Fruit fly (Drosophila melanogaster): ENCODE measurements around the gene CG31279.

The CG31279 gene

DNA sequence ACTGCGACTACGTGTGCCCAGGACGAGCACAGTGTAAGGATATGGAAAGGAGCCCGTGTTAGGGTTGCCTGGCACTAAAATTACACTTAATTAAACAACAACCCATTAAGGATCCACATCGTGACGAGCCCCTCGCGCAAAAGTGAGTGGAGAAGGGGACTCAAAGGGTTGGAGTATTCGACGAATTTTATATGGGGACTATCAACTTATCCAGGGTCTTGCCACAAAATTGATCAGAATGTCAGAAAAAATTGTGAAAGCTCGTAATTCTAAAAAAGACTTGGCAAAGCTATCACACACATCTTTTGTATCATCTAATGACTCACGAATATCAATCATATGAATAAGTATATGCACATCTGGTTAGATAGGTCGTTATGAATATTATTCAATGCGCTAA is at the start of gene CG31279:
TSS of gene CG31279 (plus strand) at position 301 of the 400 bp plus-strand sequence.
- no peak for TF ChIP-seq ERR (GFP tag; optimal IDR thresholded peaks at IDR 0.05)
- TF ChIP-seq CG6689 (GFP tag; IDR thresholded peaks at IDR 0.05): no peak
- no peak for TF ChIP-seq sima (GFP tag; optimal IDR thresholded peaks at IDR 0.05)
- no peak for TF ChIP-seq CG15601 (tag; optimal IDR thresholded peaks at IDR 0.05)
- TF ChIP-seq dpn (GFP tag; optimal IDR thresholded peaks at IDR 0.05): no peak
- TF ChIP-seq CG2199 (GFP tag; IDR thresholded peaks at IDR 0.05): no peak
- TF ChIP-seq Camta (GFP tag; optimal IDR thresholded peaks at IDR 0.05): no peak
- no peak for TF ChIP-seq CG17829 (tag; optimal IDR thresholded peaks at IDR 0.05)
- no peak for TF ChIP-seq slou (GFP tag; optimal IDR thresholded peaks at IDR 0.05)
- TF ChIP-seq Hey (tag; optimal IDR thresholded peaks at IDR 0.05): no peak
- no peak for TF ChIP-seq E2f1 (GFP tag; IDR thresholded peaks at IDR 0.05)
- TF ChIP-seq CG14710 (tag; optimal IDR thresholded peaks at IDR 0.05): no peak
- TF ChIP-seq gcm (GFP tag; optimal IDR thresholded peaks at IDR 0.05): no peak
- TF ChIP-seq pzg (GFP tag; optimal IDR thresholded peaks at IDR 0.05): no peak
- TF ChIP-seq Elba2 (GFP tag; optimal IDR thresholded peaks at IDR 0.05): no peak
- TF ChIP-seq Scr (GFP tag; IDR thresholded peaks at IDR 0.05; ENCODE audit: partially characterized antibody): no peak
- TF ChIP-seq pho (GFP tag; optimal IDR thresholded peaks at IDR 0.05): no peak
- TF ChIP-seq YL-1 (GFP tag; optimal IDR thresholded peaks at IDR 0.05): no peak
- no peak for TF ChIP-seq odd (GFP tag; optimal IDR thresholded peaks at IDR 0.05)
- no peak for TF ChIP-seq CG34376 (GFP tag; optimal IDR thresholded peaks at IDR 0.05)

DNA sequence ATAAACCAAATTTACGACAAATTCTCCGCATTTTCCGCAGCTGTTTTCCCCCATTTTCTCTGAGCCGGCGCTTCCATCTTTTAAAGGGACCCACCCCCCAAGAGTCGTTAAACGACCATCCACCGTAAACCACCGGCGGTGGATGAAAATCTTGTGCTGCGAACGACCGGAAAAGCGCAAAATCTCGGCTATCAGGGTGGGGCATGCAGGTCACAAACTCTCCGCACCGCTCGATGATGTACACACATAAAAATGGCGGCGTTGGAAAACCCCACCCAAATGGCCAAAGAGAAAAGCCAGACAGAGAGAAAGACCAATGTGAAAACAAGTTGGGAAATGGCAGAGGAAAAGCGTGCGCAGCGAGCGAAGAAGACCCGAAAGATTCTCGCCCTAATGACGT is 44.9 kb upstream of the CG31279 start:
- TF ChIP-seq Mad (GFP tag; optimal IDR thresholded peaks at IDR 0.05) (no peak), phol (tag; optimal IDR thresholded peaks at IDR 0.05) (peak; percentile 33), Neu2 (GFP tag; optimal IDR thresholded peaks at IDR 0.05; ENCODE audit: borderline replicate concordance) (no peak), dm (GFP tag; optimal IDR thresholded peaks at IDR 0.05) (no peak), cad (GFP tag; optimal IDR thresholded peaks at IDR 0.05) (no peak), CG15269 (tag; optimal IDR thresholded peaks at IDR 0.05) (no peak), Nf-YB (GFP tag; optimal IDR thresholded peaks at IDR 0.05) (peak; percentile 87), twi (tag; optimal IDR thresholded peaks at IDR 0.05) (no peak), Aef1 (GFP tag; IDR thresholded peaks at IDR 0.05) (no peak), Hmx (GFP tag; optimal IDR thresholded peaks at IDR 0.05) (no peak), pros (GFP tag; optimal IDR thresholded peaks at IDR 0.05) (no peak), CG3995 (GFP tag; optimal IDR thresholded peaks at IDR 0.05) (no peak), BEAF-32 (GFP tag; optimal IDR thresholded peaks at IDR 0.05) (no peak), CG30403 (GFP tag; optimal IDR thresholded peaks at IDR 0.05) (no peak), lmd (GFP tag; IDR thresholded peaks at IDR 0.05) (no peak), CG32767 (GFP tag; IDR thresholded peaks at IDR 0.05) (peak; percentile 67; the same call in 1 of the 2 replicates), Nf-YC (tag; optimal IDR thresholded peaks at IDR 0.05) (peak; percentile 90), HLHmδ (GFP tag; optimal IDR thresholded peaks at IDR 0.05) (no peak), CG14965 (GFP tag; optimal IDR thresholded peaks at IDR 0.05; ENCODE audit: borderline replicate concordance) (no peak), CG10366 (GFP tag; IDR thresholded peaks at IDR 0.05) (no peak), CG8478 (optimal IDR thresholded peaks at IDR 0.05) (no peak), emc (GFP tag; optimal IDR thresholded peaks at IDR 0.05) (no peak), CG16815 (GFP tag; optimal IDR thresholded peaks at IDR 0.05) (no peak), seq (GFP tag; IDR thresholded peaks at IDR 0.05) (peak; percentile 88), tup (GFP tag; optimal IDR thresholded peaks at IDR 0.05) (no peak), tap (tag; optimal IDR thresholded peaks at IDR 0.05) (no peak), CG1233 (GFP tag; optimal IDR thresholded peaks at IDR 0.05) (no peak), gro (GFP tag; optimal IDR thresholded peaks at IDR 0.05) (no peak), CG3065 (GFP tag; optimal IDR thresholded peaks at IDR 0.05) (no peak), cg (GFP tag; optimal IDR thresholded peaks at IDR 0.05) (no peak), CG11398 (GFP tag; optimal IDR thresholded peaks at IDR 0.05) (no peak), caup (GFP tag; optimal IDR thresholded peaks at IDR 0.05; ENCODE audit: severe bottlenecking) (no peak)

Measured in whole organism, embryonic.